Worm (Caenorhabditis elegans): Measurements from ENCODE around the gene Y39B6A.3.

DNA sequence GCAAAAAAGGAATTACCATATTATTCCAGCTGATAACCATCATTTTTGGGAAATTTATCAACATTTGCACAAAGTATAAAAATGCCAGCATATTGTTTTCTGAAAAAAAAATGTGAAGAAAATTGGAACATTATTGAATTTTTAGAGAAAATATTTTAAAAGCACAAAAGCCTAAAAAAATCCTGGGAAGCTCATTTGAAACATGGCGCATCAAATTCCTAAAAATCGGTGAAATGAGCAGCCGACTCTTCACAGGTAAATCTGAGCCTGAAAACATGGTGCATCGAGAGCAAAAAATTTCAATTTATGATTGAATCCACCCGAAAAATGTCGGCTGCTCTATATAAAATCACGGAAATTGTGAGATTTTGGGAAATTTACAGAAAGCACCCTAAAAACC, 40.8 kb downstream of the Y39B6A.3 start, which contains the start of gene Y39B6A.7:
- TF ChIP-seq ama-1 (optimal IDR thresholded peaks at IDR 0.05), result no peak
- no peak for TF ChIP-seq tbx-37 (GFP tag; conservative IDR thresholded peaks at IDR 0.05)
- no peak for TF ChIP-seq sea-1 (GFP tag; conservative IDR thresholded peaks at IDR 0.05)
- TF ChIP-seq ets-7 (tag; optimal IDR thresholded peaks at IDR 0.05), result no peak
- TF ChIP-seq tra-4 (tag; optimal IDR thresholded peaks at IDR 0.05), result no peak
- TF ChIP-seq scrt-1 (GFP tag; IDR thresholded peaks at IDR 0.05), result no peak

Measured in whole organism, early embryonic.